Worm (Caenorhabditis elegans): ENCODE measurements around the gene Y51A2D.13.
A peak's percentile ranks its signal among the peaks of the same experiment; 100 is the strongest.

Gene Y51A2D.13

DNA sequence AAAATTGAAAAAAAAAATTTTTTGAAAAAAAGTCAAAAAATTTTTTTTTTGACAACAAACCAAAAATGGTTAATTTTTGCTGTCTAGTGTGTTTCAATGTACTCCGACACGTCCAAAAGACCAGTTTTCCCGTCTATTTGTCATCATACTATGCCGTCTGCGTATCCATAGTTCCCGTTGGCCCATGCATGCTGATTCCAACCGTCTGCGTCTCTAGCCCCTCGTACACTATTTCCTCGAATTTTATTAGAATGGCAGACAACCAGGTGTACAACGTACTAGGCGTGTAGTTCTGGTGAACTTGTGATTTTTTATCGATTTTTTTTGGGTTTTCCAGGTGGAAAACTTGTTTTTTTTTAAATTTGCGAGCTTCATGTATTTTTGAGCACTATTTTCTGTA is 34.9 kb upstream of the Y51A2D.13 start:
- TF ChIP-seq mep-1 (tag; optimal IDR thresholded peaks at IDR 0.05) (peak; percentile 36), zip-8 (tag; optimal IDR thresholded peaks at IDR 0.05) (no peak), unc-120 (tag; optimal IDR thresholded peaks at IDR 0.05; ENCODE audit: poor library complexity, severe bottlenecking) (peak; percentile 20)

DNA sequence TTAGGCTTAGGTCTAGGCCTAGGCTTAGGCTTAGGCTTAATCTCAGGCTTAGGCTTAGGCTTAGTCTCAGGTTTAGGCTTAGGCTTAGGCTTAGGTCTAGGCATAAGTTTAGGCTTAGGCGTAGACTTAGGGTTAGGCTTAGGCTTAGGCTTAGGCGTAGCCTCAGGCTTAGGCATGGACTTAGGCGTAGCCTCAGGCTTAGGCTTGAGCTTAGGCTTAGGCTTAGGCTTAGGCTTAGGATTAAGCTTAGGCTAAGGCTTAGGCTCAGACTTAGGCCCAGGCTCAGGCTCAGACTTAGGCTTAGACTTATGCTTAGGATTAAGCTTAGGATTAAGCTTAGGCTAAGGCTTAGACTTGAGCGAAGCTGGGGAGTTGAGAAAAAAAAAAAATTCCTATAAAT is 33.6 kb upstream of the Y51A2D.13 start:
- TF ChIP-seq elt-1 (tag; optimal IDR thresholded peaks at IDR 0.05; ENCODE audit: borderline replicate concordance, insufficient read depth) (no peak), ham-2 (GFP tag; optimal IDR thresholded peaks at IDR 0.05) (peak; percentile 50), nhr-28 (tag; optimal IDR thresholded peaks at IDR 0.05) (no peak)

DNA sequence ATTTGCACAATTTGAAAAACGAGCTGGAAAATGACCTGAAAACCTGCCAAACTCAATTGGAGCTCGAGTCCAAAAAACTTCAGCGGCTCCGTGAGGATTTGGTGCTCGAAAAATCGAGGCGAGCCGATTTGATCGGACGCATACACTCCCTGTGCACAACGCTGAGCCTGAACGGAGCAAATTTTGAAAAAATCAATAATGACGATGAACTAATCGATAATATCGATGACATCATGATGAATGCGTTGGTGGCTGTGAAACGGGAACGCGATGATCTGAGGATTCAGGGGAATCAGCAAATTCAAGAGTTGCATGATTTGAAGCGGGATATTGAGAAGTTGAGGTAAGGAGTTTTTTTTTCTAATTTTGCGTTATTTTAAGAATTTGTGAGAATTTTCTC is 25.9 kb upstream of the Y51A2D.13 start:
- no peak for TF ChIP-seq elt-3 (tag; optimal IDR thresholded peaks at IDR 0.05)
- no peak for TF ChIP-seq bed-3 (GFP tag; optimal IDR thresholded peaks at IDR 0.05)
- TF ChIP-seq ham-2 (GFP tag; optimal IDR thresholded peaks at IDR 0.05): no peak
- TF ChIP-seq ces-1 (GFP tag; optimal IDR thresholded peaks at IDR 0.05): no peak
- no peak for TF ChIP-seq sptf-1 (tag; optimal IDR thresholded peaks at IDR 0.05)
- TF ChIP-seq unc-120 (tag; optimal IDR thresholded peaks at IDR 0.05; ENCODE audit: poor library complexity, severe bottlenecking): no peak
- TF ChIP-seq lsy-2 (tag; optimal IDR thresholded peaks at IDR 0.05): no peak
- TF ChIP-seq blmp-1 (tag; optimal IDR thresholded peaks at IDR 0.05): no peak
- no peak for TF ChIP-seq mls-2 (tag; optimal IDR thresholded peaks at IDR 0.05)
- TF ChIP-seq pha-4 (tag; optimal IDR thresholded peaks at IDR 0.05): no peak
- TF ChIP-seq drap-1 (GFP tag; optimal IDR thresholded peaks at IDR 0.05): no peak
- TF ChIP-seq unc-62 (GFP tag; optimal IDR thresholded peaks at IDR 0.05): no peak
- TF ChIP-seq ztf-11 (tag; optimal IDR thresholded peaks at IDR 0.05): no peak
- TF ChIP-seq mep-1 (tag; optimal IDR thresholded peaks at IDR 0.05): no peak
- TF ChIP-seq nhr-28 (tag; optimal IDR thresholded peaks at IDR 0.05): no peak
- TF ChIP-seq nhr-12 (tag; optimal IDR thresholded peaks at IDR 0.05): no peak

DNA sequence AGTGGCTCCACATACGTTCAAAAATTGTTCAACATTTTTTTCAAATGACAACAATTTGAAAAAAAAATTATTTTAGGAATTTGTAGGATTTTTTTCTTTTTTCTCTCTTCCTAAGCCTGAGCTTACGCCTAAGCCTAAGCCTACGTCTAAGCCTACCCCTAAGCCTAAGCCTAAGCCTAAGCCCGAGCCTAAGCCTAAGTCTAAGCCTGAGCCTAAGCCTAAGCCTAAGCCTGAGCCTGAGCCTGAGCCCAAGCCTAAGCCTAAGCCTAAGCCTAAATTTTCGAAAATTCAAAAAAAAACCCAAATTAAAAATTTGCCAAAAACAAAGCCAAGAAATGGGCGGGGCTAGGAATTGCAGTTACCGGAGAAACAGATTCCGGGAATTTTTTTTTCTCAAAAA is 18.2 kb upstream of the Y51A2D.13 start:
- no peak for TF ChIP-seq mls-2 (tag; optimal IDR thresholded peaks at IDR 0.05)
- TF ChIP-seq snpc-4 (tag; optimal IDR thresholded peaks at IDR 0.05): no peak
- TF ChIP-seq ces-1 (GFP tag; optimal IDR thresholded peaks at IDR 0.05): no peak
- TF ChIP-seq ceh-39 (tag; optimal IDR thresholded peaks at IDR 0.05): no peak
- no peak for TF ChIP-seq nhr-28 (tag; optimal IDR thresholded peaks at IDR 0.05)
- no peak for TF ChIP-seq elt-3 (tag; optimal IDR thresholded peaks at IDR 0.05)
- no peak for TF ChIP-seq sem-2 (GFP tag; optimal IDR thresholded peaks at IDR 0.05)
- no peak for TF ChIP-seq drap-1 (GFP tag; optimal IDR thresholded peaks at IDR 0.05)
- no peak for TF ChIP-seq nhr-2 (tag; optimal IDR thresholded peaks at IDR 0.05)
- TF ChIP-seq pha-4 (tag; optimal IDR thresholded peaks at IDR 0.05): no peak
- TF ChIP-seq sptf-1 (tag; optimal IDR thresholded peaks at IDR 0.05): no peak
- no peak for TF ChIP-seq hlh-1 (tag; optimal IDR thresholded peaks at IDR 0.05)
- no peak for TF ChIP-seq mab-5 (tag; optimal IDR thresholded peaks at IDR 0.05)
- no peak for TF ChIP-seq nhr-76 (tag; optimal IDR thresholded peaks at IDR 0.05)
- TF ChIP-seq bed-3 (GFP tag; optimal IDR thresholded peaks at IDR 0.05): no peak
- no peak for TF ChIP-seq zip-8 (tag; optimal IDR thresholded peaks at IDR 0.05)

DNA sequence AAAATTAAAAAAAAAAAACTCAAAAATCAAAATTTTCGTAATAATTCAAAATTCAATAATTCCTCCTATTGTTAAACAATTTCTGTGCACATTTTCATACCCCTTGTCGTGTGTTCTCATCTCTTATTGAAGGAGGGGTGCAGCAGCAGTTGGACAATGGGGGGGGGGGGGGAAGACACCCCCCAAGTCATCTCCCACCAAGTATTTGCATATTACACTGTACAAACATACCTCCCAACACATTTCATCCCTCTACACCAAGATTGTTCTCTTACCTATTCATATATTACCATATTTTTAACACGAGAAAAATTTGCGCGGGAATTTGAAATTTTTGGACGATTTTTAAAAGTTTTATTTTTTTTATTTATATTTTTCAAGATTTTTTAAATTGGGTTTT is 16.7 kb upstream of the Y51A2D.13 start:
- TF ChIP-seq drap-1 (GFP tag; optimal IDR thresholded peaks at IDR 0.05) (peak; percentile 17), hlh-1 (tag; optimal IDR thresholded peaks at IDR 0.05) (peak; percentile 73), nhr-2 (tag; optimal IDR thresholded peaks at IDR 0.05) (no peak), M03D4.4 (tag; optimal IDR thresholded peaks at IDR 0.05) (peak; percentile 36), lsy-2 (tag; optimal IDR thresholded peaks at IDR 0.05) (no peak)

DNA sequence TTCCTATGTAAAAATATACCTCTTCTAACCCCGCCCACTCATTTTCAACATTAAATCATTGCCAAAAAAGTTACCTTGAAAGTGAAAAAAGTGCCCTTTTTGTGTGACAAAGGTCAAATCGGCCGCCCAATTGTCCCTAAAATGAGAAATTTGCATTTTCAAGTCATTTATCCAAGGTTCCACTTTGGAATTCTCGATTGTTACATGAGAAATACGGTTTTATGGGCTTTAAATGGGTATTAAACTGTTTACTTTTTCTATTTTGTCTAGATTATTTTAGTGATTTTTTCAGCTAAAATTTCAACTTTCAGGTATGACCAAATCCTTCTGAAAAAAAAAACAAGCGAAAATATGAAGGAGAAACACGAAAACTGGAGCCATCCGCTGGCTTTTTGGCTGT is 12.9 kb upstream of the Y51A2D.13 start, which contains the start of gene grdn-1:
grdn-1 (plus strand) TSS at position 301 of the 400 bp plus-strand sequence.
- no peak for TF ChIP-seq mab-5 (tag; optimal IDR thresholded peaks at IDR 0.05)
- TF ChIP-seq M03D4.4 (tag; optimal IDR thresholded peaks at IDR 0.05): no peak
- no peak for TF ChIP-seq pha-4 (tag; optimal IDR thresholded peaks at IDR 0.05)
- TF ChIP-seq cnd-1 (tag; optimal IDR thresholded peaks at IDR 0.05): no peak
- no peak for TF ChIP-seq mls-2 (tag; optimal IDR thresholded peaks at IDR 0.05)
- TF ChIP-seq bed-3 (GFP tag; optimal IDR thresholded peaks at IDR 0.05): no peak
- no peak for TF ChIP-seq zip-8 (tag; optimal IDR thresholded peaks at IDR 0.05)
- TF ChIP-seq nhr-2 (tag; optimal IDR thresholded peaks at IDR 0.05): no peak

DNA sequence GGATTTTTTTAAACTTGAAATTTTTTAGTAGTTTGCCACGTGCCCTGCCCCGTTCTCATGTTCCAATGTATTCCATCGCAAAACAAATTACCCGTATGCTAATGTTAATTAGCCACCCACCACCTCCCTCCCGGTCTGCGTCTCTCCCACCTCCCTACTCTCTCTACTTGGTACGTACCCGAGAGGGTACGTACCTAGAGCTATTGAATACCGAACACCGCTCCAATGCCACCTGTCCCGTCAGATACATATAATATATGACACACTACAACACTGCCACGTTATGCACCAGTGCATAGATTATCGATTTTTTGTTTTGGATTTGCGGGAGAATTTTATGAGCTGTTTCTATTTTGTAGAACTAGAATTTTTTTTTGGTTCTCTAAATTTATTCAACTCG is 10.0 kb upstream of the Y51A2D.13 start:
- TF ChIP-seq ceh-39 (tag; optimal IDR thresholded peaks at IDR 0.05): peak; percentile 64
- TF ChIP-seq mab-5 (tag; optimal IDR thresholded peaks at IDR 0.05): no peak
- no peak for TF ChIP-seq elt-3 (tag; optimal IDR thresholded peaks at IDR 0.05)
- TF ChIP-seq mls-2 (tag; optimal IDR thresholded peaks at IDR 0.05): peak; percentile 64
- peak; percentile 2 for TF ChIP-seq unc-120 (tag; optimal IDR thresholded peaks at IDR 0.05; ENCODE audit: poor library complexity, severe bottlenecking)
- TF ChIP-seq ztf-11 (tag; optimal IDR thresholded peaks at IDR 0.05): no peak
- no peak for TF ChIP-seq flh-1 (GFP tag; optimal IDR thresholded peaks at IDR 0.05)
- TF ChIP-seq blmp-1 (tag; optimal IDR thresholded peaks at IDR 0.05): no peak
- TF ChIP-seq mep-1 (tag; optimal IDR thresholded peaks at IDR 0.05): peak; percentile 37
- TF ChIP-seq nhr-2 (tag; optimal IDR thresholded peaks at IDR 0.05): peak; percentile 91
- peak; percentile 53 for TF ChIP-seq ceh-43 (GFP tag; optimal IDR thresholded peaks at IDR 0.05)
- peak; percentile 61 for TF ChIP-seq hlh-1 (tag; optimal IDR thresholded peaks at IDR 0.05)
- peak; percentile 87 for TF ChIP-seq ham-2 (GFP tag; optimal IDR thresholded peaks at IDR 0.05)
- TF ChIP-seq nhr-28 (tag; optimal IDR thresholded peaks at IDR 0.05): no peak
- peak; percentile 38 for TF ChIP-seq sptf-1 (tag; optimal IDR thresholded peaks at IDR 0.05)
- TF ChIP-seq cnd-1 (tag; optimal IDR thresholded peaks at IDR 0.05): peak; percentile 29
- peak; percentile 53 for TF ChIP-seq drap-1 (GFP tag; optimal IDR thresholded peaks at IDR 0.05)
- peak; percentile 24 for TF ChIP-seq lin-32 (GFP tag; optimal IDR thresholded peaks at IDR 0.05)
- TF ChIP-seq ces-1 (GFP tag; optimal IDR thresholded peaks at IDR 0.05): peak; percentile 78
- TF ChIP-seq unc-62 (GFP tag; optimal IDR thresholded peaks at IDR 0.05): peak; percentile 52
- TF ChIP-seq nhr-76 (tag; optimal IDR thresholded peaks at IDR 0.05): no peak

Measured in whole organism, mixed stage, embryonic.